Worm (Caenorhabditis elegans) whole organism, midembryonic: ENCODE measurements around the gene R12B2.6.

Experiments
- flt-1 ChIP-seq: fragments of 200-800 bp; sonication (Bioruptor generic); IDR thresholded peaks from 2 replicates; pipeline ENCODE4 v1.3.6; 2022; ENCODE audit warnings: missing genetic modification characterization, missing compliant biosample characterization
- ref-1 ChIP-seq: fragments of 200-800 bp; sonication (Bioruptor generic); conservative IDR thresholded peaks from 2 replicates; pipeline ENCODE4 v1.3.6; 2022; ENCODE audit warnings: missing genetic modification reagents, missing genetic modification characterization, missing compliant biosample characterization
- tab-1 ChIP-seq: fragments of 200-800 bp; sonication (Bioruptor generic); IDR thresholded peaks from 2 replicates; pipeline ENCODE4 v1.3.6; 2022; ENCODE audit warnings: missing genetic modification characterization, missing compliant biosample characterization

DNA sequence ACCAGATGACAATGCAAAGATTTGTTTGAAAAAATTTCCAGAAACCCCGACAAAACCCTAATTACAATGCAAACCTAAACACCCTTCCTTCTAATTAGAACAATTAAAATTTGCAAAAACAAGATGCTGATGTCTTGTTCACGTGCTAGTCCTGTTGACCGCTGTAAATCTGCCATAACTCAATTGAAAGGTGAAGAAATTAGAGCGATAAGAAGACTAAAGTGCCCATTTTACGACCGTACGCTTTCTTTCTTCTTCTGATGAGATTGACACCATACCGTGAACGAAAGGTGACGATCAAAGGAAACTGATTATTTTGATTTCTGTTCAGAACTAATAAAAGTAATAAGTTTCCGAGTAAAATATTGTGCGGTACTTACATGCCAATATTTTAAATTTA lies 20.5 kb downstream of the R12B2.6 start:
- no peak for TF ChIP-seq tab-1 (GFP tag; lab: Robert Waterston, UW)
- TF ChIP-seq ref-1 (GFP tag; lab: Robert Waterston, UW), result no peak
- TF ChIP-seq flt-1, result no peak
